Fruit fly (Drosophila melanogaster): ENCODE results near the gene sky.

DNA sequence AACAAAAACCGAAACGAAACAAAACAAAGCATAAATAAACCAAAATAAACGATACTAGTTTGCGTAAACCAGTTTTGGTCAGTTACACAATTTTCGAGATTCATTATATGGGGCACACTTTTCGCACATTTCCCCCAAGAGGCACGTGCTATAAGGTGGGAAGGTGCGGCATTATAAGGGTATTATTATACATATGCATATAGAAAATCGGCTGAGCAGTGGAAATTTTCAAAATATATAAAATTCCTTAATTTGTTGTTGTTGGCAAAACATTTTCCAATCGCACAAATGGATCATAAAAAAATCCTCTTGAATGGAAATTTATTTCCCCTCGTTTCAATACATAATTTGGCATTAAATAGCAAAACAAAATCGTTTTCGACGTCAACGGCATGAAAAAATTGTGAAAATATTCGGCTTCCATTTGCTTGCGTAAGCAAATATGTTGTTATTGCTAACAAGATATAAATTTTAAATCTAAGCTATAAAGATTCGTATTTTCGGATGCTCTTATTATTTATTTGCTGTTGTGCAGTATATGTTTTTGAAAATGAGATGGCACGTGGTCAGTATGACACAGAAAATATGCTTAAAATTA lies 20.2 kb downstream of the sky start:
- TF ChIP-seq CG8478 (optimal IDR thresholded peaks at IDR 0.05) (no peak), CTCF (optimal IDR thresholded peaks at IDR 0.05) (no peak)

All from S2 (cell line).